Fruit fly (Drosophila melanogaster): Measurements from ENCODE around the gene RpS6.
A peak's percentile ranks its signal among the peaks of the same experiment; 100 is the strongest.

Gene RpS6

dm6 chrX:7944772-7945722 lies 43.9 kb upstream of the RpS6 start (continued):
- TF ChIP-seq Dll (GFP tag; IDR thresholded peaks at IDR 0.05; ENCODE audit: partially characterized antibody) (0 out of 4 replicates have a peak, but pooled peaks have one; percentile 37), Hand (GFP tag; optimal IDR thresholded peaks at IDR 0.05) (no peak), lilli (GFP tag; optimal IDR thresholded peaks at IDR 0.05) (peak; percentile 15), emc (GFP tag; optimal IDR thresholded peaks at IDR 0.05) (no peak), NfI (GFP tag; optimal IDR thresholded peaks at IDR 0.05) (peak; percentile 36), klu (GFP tag; IDR thresholded peaks at IDR 0.05) (no peak), pho (GFP tag; optimal IDR thresholded peaks at IDR 0.05) (no peak), CG9932 (GFP tag; IDR thresholded peaks at IDR 0.05) (peak; percentile 31; the same call in 1 of the 2 replicates), MTF-1 (GFP tag; optimal IDR thresholded peaks at IDR 0.05; ENCODE audit: borderline replicate concordance) (peak; percentile 10), slbo (GFP tag; IDR thresholded peaks at IDR 0.05) (peak; percentile 57), CG4404 (GFP tag; IDR thresholded peaks at IDR 0.05) (no peak), Ravus (GFP tag; IDR thresholded peaks at IDR 0.05) (no peak), CG5953 (GFP tag; IDR thresholded peaks at IDR 0.05) (no peak), tx (GFP tag; optimal IDR thresholded peaks at IDR 0.05) (no peak), fd102C (GFP tag; optimal IDR thresholded peaks at IDR 0.05) (no peak), CG16779 (GFP tag; IDR thresholded peaks at IDR 0.05) (no peak), Lim3 (GFP tag; IDR thresholded peaks at IDR 0.05) (no peak), wdn (GFP tag; IDR thresholded peaks at IDR 0.05) (no peak), ash1 (GFP tag; optimal IDR thresholded peaks at IDR 0.05) (no peak), Abd-B (GFP tag; optimal IDR thresholded peaks at IDR 0.05) (no peak), Taf1 (GFP tag; IDR thresholded peaks at IDR 0.05) (peak; percentile 11; the same call in 1 of the 2 replicates), CG6683 (GFP tag; optimal IDR thresholded peaks at IDR 0.05) (no peak), BtbVII (GFP tag; optimal IDR thresholded peaks at IDR 0.05) (no peak), gt (GFP tag; IDR thresholded peaks at IDR 0.05) (no peak), Dad (GFP tag; optimal IDR thresholded peaks at IDR 0.05) (no peak), insv (GFP tag; optimal IDR thresholded peaks at IDR 0.05) (no peak), CG2712 (tag; optimal IDR thresholded peaks at IDR 0.05) (peak; percentile 23), CG8388 (GFP tag; optimal IDR thresholded peaks at IDR 0.05) (no peak), chn (GFP tag; optimal IDR thresholded peaks at IDR 0.05) (peak; percentile 31), kay (GFP tag; optimal IDR thresholded peaks at IDR 0.05) (no peak), dpn (GFP tag; optimal IDR thresholded peaks at IDR 0.05) (peak in 1 of 2 experiments; percentile 28), da (GFP tag; optimal IDR thresholded peaks at IDR 0.05) (no peak), CG13624 (GFP tag; optimal IDR thresholded peaks at IDR 0.05) (no peak), pfk (GFP tag; optimal IDR thresholded peaks at IDR 0.05) (no peak), CG8944 (GFP tag; optimal IDR thresholded peaks at IDR 0.05) (peak; percentile 2), CG18599 (GFP tag; optimal IDR thresholded peaks at IDR 0.05) (peak; percentile 49), Mad (GFP tag; optimal IDR thresholded peaks at IDR 0.05) (no peak), CG7745 (tag; optimal IDR thresholded peaks at IDR 0.05) (no peak), CoRest (tag; optimal IDR thresholded peaks at IDR 0.05) (peak; percentile 29), CG12659 (GFP tag; optimal IDR thresholded peaks at IDR 0.05) (peak; percentile 8), CG9797 (GFP tag; optimal IDR thresholded peaks at IDR 0.05) (no peak), Atf6 (GFP tag; IDR thresholded peaks at IDR 0.05) (no peak), pum (GFP tag; optimal IDR thresholded peaks at IDR 0.05) (no peak), CG17829 (tag; optimal IDR thresholded peaks at IDR 0.05) (peak; percentile 12), jumu (GFP tag; optimal IDR thresholded peaks at IDR 0.05) (no peak), dmrt11E (tag; optimal IDR thresholded peaks at IDR 0.05) (peak; percentile 8), H2.0 (GFP tag; IDR thresholded peaks at IDR 0.05) (no peak), gsb (GFP tag; IDR thresholded peaks at IDR 0.05) (no peak), Dbx (GFP tag; IDR thresholded peaks at IDR 0.05) (0 out of 3 replicates have a peak, but pooled peaks have one; percentile 26)

All from whole organism, embryonic.